Worm (Caenorhabditis elegans): ENCODE measurements around the gene ceh-20.
A peak's percentile ranks its signal among the peaks of the same experiment; 100 is the strongest.

The ceh-20 gene

ce11 chrIII:7030044-7030804, 50.5 kb downstream of the ceh-20 start (continued):
- TF ChIP-seq pax-3 (tag; optimal IDR thresholded peaks at IDR 0.05) (peak; percentile 15), efl-1 (optimal IDR thresholded peaks at IDR 0.05) (peak; percentile 31 to 53), efl-1 (GFP tag; optimal IDR thresholded peaks at IDR 0.05 in 1 of 2) (peak; percentile 8 to 90), snu-23 (GFP tag; optimal IDR thresholded peaks at IDR 0.05) (peak; percentile 65), lsy-2 (tag; optimal IDR thresholded peaks at IDR 0.05) (peak; percentile 60 to 63), mdl-1 (tag; optimal IDR thresholded peaks at IDR 0.05) (peak in 1 of 2 experiments; percentile 25), pag-3 (tag; optimal IDR thresholded peaks at IDR 0.05; ENCODE audit: borderline replicate concordance, insufficient read depth) (no peak), xbp-1 (tag; optimal IDR thresholded peaks at IDR 0.05) (peak; percentile 16), unc-86 (tag; optimal IDR thresholded peaks at IDR 0.05) (no peak), skn-1 (tag; optimal IDR thresholded peaks at IDR 0.05) (peak; percentile 15), zip-4 (GFP tag; optimal IDR thresholded peaks at IDR 0.05) (no peak), alr-1 (tag; optimal IDR thresholded peaks at IDR 0.05; ENCODE audit: borderline replicate concordance) (no peak), C16A3.4 (tag; optimal IDR thresholded peaks at IDR 0.05) (peak; percentile 45), dpl-1 (GFP tag; optimal IDR thresholded peaks at IDR 0.05) (peak in 2 of 3 experiments; percentile 41 to 43), ceh-82 (tag; optimal IDR thresholded peaks at IDR 0.05) (peak; percentile 3 to 21 (median 5)), fos-1 (tag; optimal IDR thresholded peaks at IDR 0.05) (no peak), nhr-19 (GFP tag; conservative IDR thresholded peaks at IDR 0.05) (peak; percentile 59), jun-1 (tag; optimal IDR thresholded peaks at IDR 0.05) (no peak), nhr-85 (tag) (no peak), nhr-90 (tag; optimal IDR thresholded peaks at IDR 0.05; ENCODE audit: poor library complexity) (peak; percentile 31), nhr-84 (tag; optimal IDR thresholded peaks at IDR 0.05) (no peak), fkh-8 (tag; optimal IDR thresholded peaks at IDR 0.05) (peak; percentile 51), pqm-1 (tag; optimal IDR thresholded peaks at IDR 0.05) (no peak), lin-15B (tag; optimal IDR thresholded peaks at IDR 0.05) (no peak), lin-13 (GFP tag; optimal IDR thresholded peaks at IDR 0.05) (peak; percentile 2), sup-37 (GFP tag; optimal IDR thresholded peaks at IDR 0.05) (no peak), mab-9 (GFP tag; IDR thresholded peaks at IDR 0.05) (no peak), elt-2 (tag; optimal IDR thresholded peaks at IDR 0.05) (peak; percentile 21), lin-14 (GFP tag; optimal IDR thresholded peaks at IDR 0.05) (peak; percentile 15), unc-30 (tag; optimal IDR thresholded peaks at IDR 0.05) (no peak), swsn-7 (tag; optimal IDR thresholded peaks at IDR 0.05) (peak; percentile 41), fkh-4 (tag; optimal IDR thresholded peaks at IDR 0.05; ENCODE audit: borderline replicate concordance) (peak; percentile 4), egl-13 (tag; optimal IDR thresholded peaks at IDR 0.05) (no peak), ceh-90 (tag; optimal IDR thresholded peaks at IDR 0.05) (no peak), tlp-1 (tag; optimal IDR thresholded peaks at IDR 0.05) (no peak), mep-1 (tag; optimal IDR thresholded peaks at IDR 0.05) (peak; percentile 41)
